Fruit fly (Drosophila melanogaster) whole organism, wandering third instar larva: ENCODE measurements around the gene kin17.

Source experiments
- Abd-B ChIP-seq: fragments of >200 bp; optimal IDR thresholded peaks from 2 replicates; lab custom pipeline; 2017; ENCODE audit warnings: missing biosample characterization, missing genetic modification characterization
- CrebA ChIP-seq: fragments of 200-800 bp; sonication (Bioruptor generic); optimal IDR thresholded peaks from 2 replicates; lab custom pipeline; 2016; ENCODE audit warnings: missing biosample characterization, mild to moderate bottlenecking, missing genetic modification characterization, borderline replicate concordance
- Dif ChIP-seq: fragments of 200-275, 200-300 bp; sonication (Bioruptor generic); optimal IDR thresholded peaks from 2 replicates; lab custom pipeline; 2018; ENCODE audit warnings: missing biosample characterization, missing genetic modification characterization; ENCODE audit not compliant: partially characterized antibody
- HLH106 ChIP-seq: fragments of 200-800 bp; optimal IDR thresholded peaks from 3 replicates; lab custom pipeline; 2019; ENCODE audit warnings: missing biosample characterization, mild to moderate bottlenecking, missing genetic modification characterization, moderate library complexity
- Jra ChIP-seq: sonication (Bioruptor generic); optimal IDR thresholded peaks from 2 replicates; lab custom pipeline; 2016; ENCODE audit warnings: missing biosample characterization, missing genetic modification characterization
- Myc ChIP-seq: fragments of >200 bp; optimal IDR thresholded peaks from 2 replicates; lab custom pipeline; 2017
- br ChIP-seq: fragments of 200-800 bp; sonication (Bioruptor generic); optimal IDR thresholded peaks from 2 replicates; lab custom pipeline; 2016; ENCODE audit warnings: missing biosample characterization, missing genetic modification characterization
- dl ChIP-seq, 2 experiments: fragments of 175-275, 200-275 bp in 1 of 2; fragments of 200-275 bp in 1 of 2; sonication (Bioruptor generic); optimal IDR thresholded peaks; lab custom pipeline; 2018; ENCODE audit warnings: mild to moderate bottlenecking in 2 of 2, missing biosample characterization in 2 of 2, missing genetic modification characterization in 2 of 2, moderate library complexity in 2 of 2; ENCODE audit not compliant: partially characterized antibody in 2 of 2, insufficient read depth in 1 of 2
- ey ChIP-seq: fragments of 200-800 bp; sonication (Bioruptor generic); optimal IDR thresholded peaks from 2 replicates; lab custom pipeline; 2016; ENCODE audit warnings: missing biosample characterization, missing genetic modification characterization
- foxo ChIP-seq, 2 experiments: fragments of 200-800 bp; sonication (Bioruptor generic); optimal IDR thresholded peaks; 2 replicates in 1 of 2; 3 replicates in 1 of 2; lab custom pipeline; 2016 to 2017; ENCODE audit warnings: missing biosample characterization in 2 of 2, missing genetic modification characterization in 2 of 2
- pan ChIP-seq: fragments of >200 bp; optimal IDR thresholded peaks from 2 replicates; lab custom pipeline; 2017
- psq ChIP-seq: fragments of 200-800 bp; sonication (Bioruptor generic); optimal IDR thresholded peaks from 3 replicates; lab custom pipeline; 2017; ENCODE audit warnings: missing biosample characterization, mild to moderate bottlenecking, missing genetic modification characterization, moderate library complexity
- sv ChIP-seq: fragments of 200-800 bp; sonication (Bioruptor generic); optimal IDR thresholded peaks from 3 replicates; lab custom pipeline; 2016; ENCODE audit warnings: missing biosample characterization, missing genetic modification characterization
- usp ChIP-seq: fragments of >200 bp; optimal IDR thresholded peaks from 2 replicates; lab custom pipeline; 2017; ENCODE audit warnings: missing biosample characterization, missing genetic modification characterization

- TF ChIP-seq foxo (GFP tag; optimal IDR thresholded peaks at IDR 0.05; lab: Kevin White, UChicago) (no peak), Jra (no peak), usp (GFP tag; lab: Kevin White, UChicago) (no peak), pan (no peak), ey (GFP tag; lab: Kevin White, UChicago) (no peak), CrebA (GFP tag; lab: Kevin White, UChicago) (no peak), HLH106 (no peak), Myc (lab: Kevin White, UChicago) (no peak), sv (no peak), dl (GFP tag; optimal IDR thresholded peaks at IDR 0.05; lab: Kevin White, UChicago; ENCODE audit: insufficient read depth in 1 of 2, partially characterized antibody in 2 of 2) (no peak), Dif (GFP tag; lab: Kevin White, UChicago) (no peak), psq (no peak), br (GFP tag; lab: Kevin White, UChicago) (no peak), Abd-B (no peak)
Observed at dm6 chr3L:20405337-20405887, 48.8 kb downstream of the kin17 start.
